Fruit fly (Drosophila melanogaster) whole organism, pupa: Measurements from ENCODE around the gene CG5196.

Source experiments
- CG10348 ChIP-seq: fragments of 200-800 bp; sonication (Bioruptor generic); IDR thresholded peaks from 2 replicates; pipeline ENCODE4 v1.3.6; 2022; ENCODE audit warnings: missing biosample characterization, missing genetic modification characterization
- CG12605 ChIP-seq: fragments of 200-800 bp; sonication (Bioruptor generic); IDR thresholded peaks from 2 replicates; pipeline ENCODE4 v1.3.6; 2022; ENCODE audit warnings: missing biosample characterization, missing genetic modification characterization
- CG13204 ChIP-seq: fragments of 200-800 bp; sonication (Bioruptor generic); optimal IDR thresholded peaks from 2 replicates; lab custom pipeline; 2018; ENCODE audit warnings: missing biosample characterization, mild to moderate bottlenecking, missing genetic modification characterization, moderate library complexity
- CG14655 ChIP-seq: fragments of 200-800 bp; sonication (Bioruptor generic); optimal IDR thresholded peaks from 3 replicates; lab custom pipeline; 2017; ENCODE audit warnings: mild to moderate bottlenecking, missing biosample characterization, missing genetic modification reagents, missing genetic modification characterization
- CG15710 ChIP-seq: fragments of 200-800 bp; sonication (Bioruptor generic); optimal IDR thresholded peaks from 2 replicates; lab custom pipeline; 2018; ENCODE audit warnings: missing biosample characterization, mild to moderate bottlenecking, missing genetic modification characterization, moderate library complexity
- CG17806 ChIP-seq: fragments of 200-800 bp; sonication (Bioruptor generic); optimal IDR thresholded peaks from 2 replicates; lab custom pipeline; 2018; ENCODE audit warnings: missing biosample characterization, mild to moderate bottlenecking, missing genetic modification characterization, moderate library complexity
- CG32121 ChIP-seq: fragments of 200-800 bp; sonication (Bioruptor generic); IDR thresholded peaks from 2 replicates; pipeline ENCODE4 v1.3.6; 2022; ENCODE audit warnings: missing biosample characterization, missing genetic modification characterization
- CG34367 ChIP-seq: fragments of 200-800 bp; sonication (Bioruptor generic); optimal IDR thresholded peaks from 2 replicates; lab custom pipeline; 2018; ENCODE audit warnings: missing biosample characterization, mild to moderate bottlenecking, missing genetic modification characterization
- CG4496 ChIP-seq: fragments of 200-800 bp; sonication (Bioruptor generic); IDR thresholded peaks from 3 replicates; pipeline ENCODE4 v1.3.6; 2022; ENCODE audit warnings: missing biosample characterization, missing genetic modification characterization
- CG8159 ChIP-seq: fragments of 200-800 bp; sonication (Bioruptor generic); optimal IDR thresholded peaks from 3 replicates; lab custom pipeline; 2018; ENCODE audit warnings: missing biosample characterization, mild to moderate bottlenecking, missing genetic modification characterization, moderate library complexity
- CG8301 ChIP-seq: fragments of 200-800 bp; sonication (Bioruptor generic); optimal IDR thresholded peaks from 2 replicates; lab custom pipeline; 2018; ENCODE audit warnings: missing biosample characterization, mild to moderate bottlenecking, missing genetic modification characterization
- CG9948 ChIP-seq: fragments of 200-800 bp; sonication (Bioruptor generic); optimal IDR thresholded peaks from 2 replicates; lab custom pipeline; 2018; ENCODE audit warnings: missing biosample characterization, mild to moderate bottlenecking, missing genetic modification characterization, moderate library complexity
- D1 ChIP-seq: fragments of 200-800 bp; sonication (Bioruptor generic); optimal IDR thresholded peaks from 2 replicates; lab custom pipeline; 2018; ENCODE audit warnings: missing biosample characterization, mild to moderate bottlenecking, missing genetic modification characterization, moderate library complexity
- EcR ChIP-seq: fragments of 200-800 bp; sonication (Bioruptor generic); optimal IDR thresholded peaks from 3 replicates; lab custom pipeline; 2019; ENCODE audit warnings: missing biosample characterization, missing genetic modification characterization, mild to moderate bottlenecking, moderate library complexity, missing genetic modification reagents
- Ets98B ChIP-seq: fragments of 200-800 bp; sonication (Bioruptor generic); IDR thresholded peaks from 2 replicates; pipeline ENCODE4 v1.3.6; 2022; ENCODE audit warnings: missing biosample characterization, missing genetic modification characterization
- Pif1A ChIP-seq: fragments of 200-800 bp; sonication (Bioruptor generic); optimal IDR thresholded peaks from 3 replicates; lab custom pipeline; 2016; ENCODE audit warnings: missing biosample characterization, missing genetic modification characterization
- Pif1B ChIP-seq: fragments of 200-800 bp; sonication (Bioruptor generic); optimal IDR thresholded peaks from 3 replicates; lab custom pipeline; 2016; ENCODE audit warnings: missing biosample characterization, missing genetic modification characterization
- fd96Ca ChIP-seq: fragments of 200-800 bp; sonication (Bioruptor generic); IDR thresholded peaks from 3 replicates; pipeline ENCODE4 v1.3.6; 2022; ENCODE audit warnings: missing biosample characterization, missing genetic modification characterization
- gl ChIP-seq: fragments of 200-800 bp; sonication (Bioruptor generic); optimal IDR thresholded peaks from 2 replicates; lab custom pipeline; 2018; ENCODE audit warnings: missing biosample characterization, mild to moderate bottlenecking, missing genetic modification characterization
- rn ChIP-seq: fragments of 200-800 bp; sonication (Bioruptor generic); IDR thresholded peaks from 2 replicates; pipeline ENCODE4 v1.3.6; 2022; ENCODE audit warnings: missing biosample characterization, missing genetic modification characterization

CG5196 gene

DNA sequence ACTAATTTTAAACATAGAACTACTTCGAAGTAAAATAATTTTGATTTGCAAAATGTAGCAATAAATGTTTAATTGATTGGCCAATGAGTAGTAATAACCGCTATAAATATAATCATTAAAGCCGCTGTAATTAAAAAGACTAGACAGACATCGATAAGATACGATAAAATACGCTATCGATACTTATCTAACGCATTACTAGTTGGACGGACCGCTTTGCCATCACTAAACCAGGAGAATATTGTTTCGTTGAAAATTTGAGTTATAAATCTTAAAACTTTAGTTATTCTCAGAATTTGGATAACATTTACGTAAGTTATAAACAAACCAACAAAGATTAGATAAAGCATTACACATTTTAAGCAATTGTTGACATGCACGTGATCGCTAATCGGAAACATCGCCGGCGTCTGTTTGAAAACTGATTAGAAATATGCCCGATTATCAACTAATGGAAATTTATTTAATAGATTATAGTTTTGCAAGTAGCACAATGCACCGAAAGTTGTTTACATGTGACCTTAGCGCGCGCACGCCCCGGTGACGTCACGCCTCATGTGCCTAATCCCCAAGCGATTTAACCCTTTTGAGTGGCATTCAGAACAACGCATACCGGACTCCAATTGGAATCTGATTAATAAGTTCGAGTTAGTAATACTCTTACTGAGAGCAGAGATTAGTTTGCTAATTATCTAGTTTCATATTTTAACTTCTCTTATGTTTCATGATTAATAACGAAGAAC, 31.5 kb downstream of the CG5196 start, which contains the start of gene Desat1:
TSS of gene Desat1 (plus strand) at position 200 of the 743 bp plus-strand sequence.
- no peak for TF ChIP-seq CG8301 (tag; lab: Kevin White, UChicago)
- TF ChIP-seq CG4496 (GFP tag; lab: Robert Waterston, UW) = no peak
- TF ChIP-seq EcR (GFP tag; lab: Kevin White, UChicago) = peak; percentile 5

- TF ChIP-seq Ets98B (GFP tag; lab: Robert Waterston, UW) = peak; percentile 20; the same call in 1 of the 2 replicates
- TF ChIP-seq CG4496 (GFP tag; lab: Robert Waterston, UW) = peak; percentile 32; the same call in 1 of the 3 replicates
- TF ChIP-seq CG15710 (tag; lab: Kevin White, UChicago) = no peak
Observed at dm6 chr3R:12441008-12441606, 33.0 kb downstream of the CG5196 start.

DNA sequence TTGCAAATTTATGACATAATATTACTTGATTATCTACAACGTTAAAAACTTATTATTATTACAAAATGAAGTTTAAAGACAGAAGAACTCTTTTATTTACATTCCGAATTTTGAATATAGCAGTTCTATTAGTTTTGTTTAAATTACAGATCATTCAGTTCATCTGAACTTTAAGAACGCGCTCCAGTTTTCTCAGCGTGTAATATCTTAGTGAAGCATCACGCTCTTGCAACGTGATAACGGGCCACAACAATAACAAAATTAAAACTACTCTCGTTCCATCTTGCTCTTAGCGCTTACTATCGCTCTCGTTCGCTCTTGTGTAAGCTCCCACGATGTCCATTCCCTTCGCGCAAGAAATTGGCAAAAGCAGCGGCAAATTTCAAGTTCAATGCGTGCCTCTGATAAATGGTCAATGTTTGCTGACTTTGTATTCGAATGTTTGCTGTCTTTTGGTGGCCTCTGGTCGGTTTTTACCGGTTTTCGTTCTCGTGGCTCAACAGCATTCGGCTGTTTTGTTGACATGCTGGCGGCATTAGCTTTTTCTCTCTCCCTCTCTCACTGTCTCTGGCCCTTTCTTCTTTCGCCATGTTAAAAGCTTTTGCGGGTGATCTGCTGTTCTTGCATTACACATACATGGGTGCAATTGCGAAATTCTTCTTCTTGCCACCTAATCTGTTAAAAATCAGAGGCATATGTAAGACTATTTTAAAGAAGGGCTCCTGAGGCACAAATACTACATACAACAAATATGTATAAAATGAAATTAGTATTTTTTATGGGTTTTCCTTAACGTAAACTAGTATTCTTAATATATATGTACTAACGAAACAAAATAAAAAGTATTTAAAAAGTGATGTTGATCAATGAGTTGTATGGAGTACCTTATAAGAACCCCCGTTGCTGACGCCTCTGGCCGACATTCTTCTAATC, 34.8 kb downstream of the CG5196 start:
- TF ChIP-seq EcR (GFP tag; lab: Kevin White, UChicago) = peak; percentile 62
- TF ChIP-seq CG8159 (tag; lab: Kevin White, UChicago) = peak; percentile 63
- TF ChIP-seq CG8301 (tag; lab: Kevin White, UChicago) = peak; percentile 70
- TF ChIP-seq CG32121 (GFP tag; lab: Robert Waterston, UW) = peak; percentile 57; the same call in 1 of the 2 replicates
- peak; percentile 0 for TF ChIP-seq Pif1B (GFP tag; lab: Kevin White, UChicago)
- TF ChIP-seq CG9948 = peak; percentile 55
- TF ChIP-seq fd96Ca (GFP tag; lab: Robert Waterston, UW) = no peak; the same call in 2 of the 3 replicates
- TF ChIP-seq CG10348 (GFP tag; lab: Robert Waterston, UW) = no peak
- TF ChIP-seq CG15710 (tag; lab: Kevin White, UChicago) = peak; percentile 28
- peak; percentile 22 for TF ChIP-seq gl
- peak; percentile 45 for TF ChIP-seq D1 (tag; lab: Kevin White, UChicago)
- peak; percentile 55 for TF ChIP-seq CG12605 (GFP tag; lab: Robert Waterston, UW)
- TF ChIP-seq CG34367 = no peak
- peak; percentile 55 for TF ChIP-seq Pif1A (GFP tag; lab: Kevin White, UChicago)
- TF ChIP-seq CG14655 (GFP tag; lab: Kevin White, UChicago) = peak; percentile 76
- TF ChIP-seq Ets98B (GFP tag; lab: Robert Waterston, UW) = no peak
- TF ChIP-seq CG17806 (tag; lab: Kevin White, UChicago) = peak; percentile 46
- TF ChIP-seq rn (GFP tag; lab: Robert Waterston, UW) = no peak
- TF ChIP-seq CG4496 (GFP tag; lab: Robert Waterston, UW) = peak; percentile 61; the same call in 2 of the 3 replicates
- TF ChIP-seq, all 21 proteins: peak for 14

- no peak for TF ChIP-seq D1 (tag; lab: Kevin White, UChicago)
- no peak for TF ChIP-seq CG8159 (tag; lab: Kevin White, UChicago)
- TF ChIP-seq gl = no peak
- no peak for TF ChIP-seq CG13204 (GFP tag; lab: Kevin White, UChicago)
- no peak for TF ChIP-seq Ets98B (GFP tag; lab: Robert Waterston, UW)
- TF ChIP-seq EcR (GFP tag; lab: Kevin White, UChicago) = no peak
- no peak for TF ChIP-seq CG32121 (GFP tag; lab: Robert Waterston, UW)
- no peak for TF ChIP-seq CG8301 (tag; lab: Kevin White, UChicago)
- TF ChIP-seq, all 21 proteins: peak for 0
Observed at dm6 chr3R:12443769-12444168, 35.7 kb downstream of the CG5196 start.

DNA sequence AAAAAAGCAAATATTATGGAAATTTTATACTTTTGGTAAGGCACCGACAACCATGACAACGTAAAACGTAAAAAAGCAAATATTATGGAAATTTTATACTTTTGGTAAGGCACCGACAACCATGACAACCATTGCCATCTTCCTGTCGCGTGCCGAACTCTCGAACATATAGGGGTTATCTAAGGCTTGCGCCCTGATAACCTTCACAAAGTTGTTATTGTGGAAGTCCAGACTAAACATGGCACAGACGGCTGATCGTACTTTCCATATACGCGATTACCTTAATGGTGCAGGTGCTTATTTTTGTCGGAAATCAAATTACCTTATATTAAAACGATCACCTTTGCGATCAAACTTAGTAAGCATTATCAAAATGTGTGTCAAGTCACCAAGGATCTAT, 37.4 kb downstream of the CG5196 start:
- TF ChIP-seq Pif1A (GFP tag; lab: Kevin White, UChicago) = no peak

DNA sequence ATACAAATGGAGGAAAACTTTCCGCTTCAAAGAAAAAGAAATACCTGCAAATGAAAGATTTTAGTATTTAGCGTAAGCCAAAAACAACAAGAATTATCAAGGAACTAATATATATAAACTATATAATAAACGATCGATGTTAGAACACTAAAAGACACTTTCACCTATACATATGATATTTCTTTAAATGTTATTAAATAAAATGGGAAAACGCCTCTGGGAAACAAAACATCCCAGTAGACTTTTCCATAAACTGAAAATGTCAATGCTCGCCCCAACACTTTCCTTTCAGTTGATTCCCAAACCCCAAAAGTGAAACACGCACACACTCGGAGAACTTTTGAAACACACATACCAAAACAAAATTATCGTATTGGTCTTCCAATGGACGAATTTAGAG, 39.2 kb downstream of the CG5196 start, which contains the start of gene vrs:
TSS of gene vrs (plus strand) at position 301 of the 400 bp plus-strand sequence.
- TF ChIP-seq CG34367 = no peak
- TF ChIP-seq CG8301 (tag; lab: Kevin White, UChicago) = no peak
- no peak for TF ChIP-seq CG15710 (tag; lab: Kevin White, UChicago)
- no peak for TF ChIP-seq CG14655 (GFP tag; lab: Kevin White, UChicago)
- TF ChIP-seq CG10348 (GFP tag; lab: Robert Waterston, UW) = no peak
- TF ChIP-seq CG32121 (GFP tag; lab: Robert Waterston, UW) = no peak
- no peak for TF ChIP-seq Pif1B (GFP tag; lab: Kevin White, UChicago)
- no peak for TF ChIP-seq gl
- TF ChIP-seq Ets98B (GFP tag; lab: Robert Waterston, UW) = no peak
